Worm (Caenorhabditis elegans): ENCODE results near the gene btb-10.
"Not testable (repeated sequence)": the region's sequence is repeated elsewhere in the genome, so short reads cannot be mapped to it uniquely, and the experiment has no call there.

btb-10 gene

DNA sequence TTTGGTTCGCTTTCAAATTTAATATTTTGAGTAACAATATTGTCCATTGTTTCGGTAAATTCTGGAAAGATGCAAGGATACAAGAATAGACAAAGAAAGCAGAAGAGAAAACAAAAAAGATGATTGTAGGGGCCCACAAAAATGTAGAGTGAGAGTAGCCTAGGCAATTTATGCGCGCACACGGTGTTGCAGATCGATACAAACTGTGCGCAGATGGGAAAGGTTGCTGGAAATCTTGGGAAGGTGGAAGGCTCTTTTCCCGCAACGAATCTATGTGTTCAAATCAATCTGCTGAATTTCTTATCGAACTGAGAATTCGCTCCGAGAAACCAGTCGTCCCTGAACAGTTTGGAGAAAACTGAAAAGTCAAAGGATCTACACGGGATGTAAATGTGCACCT lies at the start of gene btb-10:
Gene btb-10 (minus strand): TSS at position 101 of the 400 bp plus-strand sequence.
- not testable (repeated sequence) for TF ChIP-seq sea-1 (GFP tag; conservative IDR thresholded peaks at IDR 0.05); tbx-37 (GFP tag; conservative IDR thresholded peaks at IDR 0.05); pes-1 (GFP tag; IDR thresholded peaks at IDR 0.05)

DNA sequence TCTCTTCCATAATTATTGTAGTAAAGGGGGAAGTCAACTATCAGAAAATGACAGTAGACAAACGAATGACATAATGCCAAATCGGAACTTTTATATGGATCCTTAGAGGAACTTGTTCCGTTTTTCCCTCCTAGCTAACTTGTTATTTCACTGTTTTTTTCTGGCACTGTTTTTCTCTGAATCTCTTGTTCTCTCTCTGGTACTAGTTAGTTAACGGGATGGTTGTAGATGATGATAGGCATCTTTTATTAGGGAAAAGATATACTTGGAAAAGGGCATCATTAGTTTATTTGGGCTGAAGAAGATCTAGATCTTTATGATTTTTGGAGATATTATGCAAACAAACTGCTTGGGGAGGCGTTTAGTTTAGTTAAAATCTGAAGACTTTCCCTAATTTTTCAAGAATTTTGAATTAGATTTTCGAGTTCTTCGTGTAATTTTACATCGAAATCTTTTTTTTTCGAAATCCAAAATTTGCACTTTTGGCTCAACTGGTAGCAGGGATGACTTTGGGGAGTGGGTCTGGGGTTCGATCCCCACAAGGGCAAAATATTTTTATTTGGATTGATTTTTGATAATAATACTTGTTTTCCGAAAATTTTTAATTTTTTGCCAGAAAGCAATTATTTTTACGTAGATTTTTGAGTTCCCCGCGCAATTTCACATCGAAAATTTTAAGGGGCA lies 46.5 kb upstream of the btb-10 start, which contains the start of gene col-40:
Gene col-40 (minus strand): TSS at position 51 of the 684 bp plus-strand sequence.
- TF ChIP-seq ama-1 (optimal IDR thresholded peaks at IDR 0.05) (no peak), hmg-4 (GFP tag; optimal IDR thresholded peaks at IDR 0.05) (no peak), sea-1 (GFP tag; conservative IDR thresholded peaks at IDR 0.05) (no peak), ceh-13 (GFP tag; optimal IDR thresholded peaks at IDR 0.05) (no peak), tra-4 (tag; optimal IDR thresholded peaks at IDR 0.05) (no peak), ceh-36 (tag; optimal IDR thresholded peaks at IDR 0.05) (no peak), scrt-1 (GFP tag; IDR thresholded peaks at IDR 0.05) (no peak)

DNA sequence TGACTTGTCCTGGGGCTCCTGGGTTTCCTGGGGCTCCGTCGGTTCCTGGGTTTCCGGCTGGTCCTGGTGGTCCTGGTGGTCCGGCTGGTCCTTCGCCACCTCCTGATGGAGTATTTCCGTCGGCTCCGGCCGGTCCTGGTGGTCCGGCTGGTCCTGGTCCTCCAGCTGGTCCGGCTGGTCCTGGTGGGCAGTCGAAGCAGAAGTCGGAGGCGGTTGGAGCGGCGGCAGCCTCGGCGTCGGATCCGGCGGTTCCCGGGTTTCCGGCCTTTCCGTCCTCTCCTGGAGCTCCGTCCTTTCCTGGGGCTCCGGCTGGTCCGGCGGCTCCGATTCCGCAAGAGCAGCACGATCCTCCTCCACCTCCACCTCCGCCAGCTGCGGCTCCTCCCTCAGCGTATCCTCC lies 44.7 kb upstream of the btb-10 start:
- TF ChIP-seq F13C5.2 (tag; optimal IDR thresholded peaks at IDR 0.05) (no peak), ceh-13 (GFP tag; optimal IDR thresholded peaks at IDR 0.05) (no peak), flt-1 (GFP tag; IDR thresholded peaks at IDR 0.05) (no peak), B0310.2 (tag; optimal IDR thresholded peaks at IDR 0.05) (no peak), scrt-1 (GFP tag; IDR thresholded peaks at IDR 0.05) (no peak), ama-1 (optimal IDR thresholded peaks at IDR 0.05) (no peak), tbx-11 (GFP tag; IDR thresholded peaks at IDR 0.05) (no peak), sea-1 (GFP tag; conservative IDR thresholded peaks at IDR 0.05) (no peak), tbx-37 (GFP tag; conservative IDR thresholded peaks at IDR 0.05) (no peak), hmbx-1 (tag; optimal IDR thresholded peaks at IDR 0.05) (no peak), ceh-36 (tag; optimal IDR thresholded peaks at IDR 0.05) (no peak), hnd-1 (tag; optimal IDR thresholded peaks at IDR 0.05) (no peak), aly-1 (tag; optimal IDR thresholded peaks at IDR 0.05) (no peak), ets-7 (tag; optimal IDR thresholded peaks at IDR 0.05) (no peak), pes-1 (GFP tag; IDR thresholded peaks at IDR 0.05) (no peak), hmg-4 (GFP tag; optimal IDR thresholded peaks at IDR 0.05) (no peak), tra-4 (tag; optimal IDR thresholded peaks at IDR 0.05) (no peak)

DNA sequence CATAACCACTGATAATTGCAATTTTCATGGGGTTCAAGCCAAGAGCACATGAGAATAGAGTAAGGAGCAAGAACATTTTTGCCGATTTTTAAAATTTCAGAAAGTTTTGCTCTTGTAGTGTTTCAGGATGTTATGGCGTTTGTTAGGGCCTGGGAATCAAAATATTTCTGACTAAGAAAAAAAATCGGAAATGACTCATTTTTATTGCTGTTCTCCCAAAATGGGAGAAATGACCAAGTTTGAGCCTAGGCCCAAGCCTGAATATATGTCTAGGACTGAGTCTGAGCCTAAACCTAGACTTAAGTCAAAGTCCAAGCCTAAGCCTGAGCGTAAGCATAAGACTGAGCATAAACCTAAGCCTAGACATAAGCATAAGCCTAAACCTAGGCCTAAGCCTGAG lies 43.8 kb upstream of the btb-10 start, which contains the start of gene T13B5.9:
Gene T13B5.9 (minus strand): TSS at position 101 of the 400 bp plus-strand sequence.
- TF ChIP-seq B0310.2 (tag; optimal IDR thresholded peaks at IDR 0.05) (no peak), F13C5.2 (tag; optimal IDR thresholded peaks at IDR 0.05) (no peak), ets-7 (tag; optimal IDR thresholded peaks at IDR 0.05) (no peak), hmbx-1 (tag; optimal IDR thresholded peaks at IDR 0.05) (no peak), tra-4 (tag; optimal IDR thresholded peaks at IDR 0.05) (no peak), scrt-1 (GFP tag; IDR thresholded peaks at IDR 0.05) (no peak), tbx-11 (GFP tag; IDR thresholded peaks at IDR 0.05) (no peak), tbx-37 (GFP tag; conservative IDR thresholded peaks at IDR 0.05) (no peak), ceh-36 (tag; optimal IDR thresholded peaks at IDR 0.05) (no peak), sea-1 (GFP tag; conservative IDR thresholded peaks at IDR 0.05) (no peak), ama-1 (optimal IDR thresholded peaks at IDR 0.05) (no peak), hmg-4 (GFP tag; optimal IDR thresholded peaks at IDR 0.05) (no peak), hnd-1 (tag; optimal IDR thresholded peaks at IDR 0.05) (no peak), ceh-13 (GFP tag; optimal IDR thresholded peaks at IDR 0.05) (no peak), aly-1 (tag; optimal IDR thresholded peaks at IDR 0.05) (no peak), flt-1 (GFP tag; IDR thresholded peaks at IDR 0.05) (no peak), pes-1 (GFP tag; IDR thresholded peaks at IDR 0.05) (no peak)

DNA sequence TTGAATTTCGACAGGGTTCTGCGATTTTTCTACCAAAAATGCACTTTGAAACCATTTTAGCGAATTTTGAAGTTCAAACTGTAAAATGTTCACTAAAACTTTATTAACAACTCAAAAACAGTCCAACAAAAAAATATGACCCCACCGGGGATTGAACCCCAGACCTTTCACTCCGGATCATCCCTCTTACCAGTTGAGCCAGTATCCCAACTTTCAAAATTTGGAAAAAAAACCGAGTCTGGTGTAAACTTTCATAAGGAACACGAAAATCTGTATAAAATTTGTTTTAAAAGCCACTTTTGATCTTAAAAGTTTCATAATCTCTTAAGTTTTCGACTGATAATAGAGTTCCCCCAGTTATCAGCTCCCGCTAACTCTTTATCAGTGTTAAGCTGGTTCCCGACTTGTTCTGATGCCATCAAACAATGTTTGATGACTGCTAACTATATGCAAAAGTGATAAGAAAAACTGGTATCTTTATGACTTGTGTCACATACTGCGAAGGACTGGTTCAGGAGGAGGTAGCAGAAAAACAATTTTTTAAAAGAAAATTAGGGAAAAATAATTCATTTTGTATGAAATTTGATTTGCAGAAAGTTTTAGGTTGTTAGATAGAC lies 43.0 kb upstream of the btb-10 start:
- no peak for TF ChIP-seq hnd-1 (tag; optimal IDR thresholded peaks at IDR 0.05)
- no peak for TF ChIP-seq hmbx-1 (tag; optimal IDR thresholded peaks at IDR 0.05)
- TF ChIP-seq scrt-1 (GFP tag; IDR thresholded peaks at IDR 0.05): no peak
- no peak for TF ChIP-seq B0310.2 (tag; optimal IDR thresholded peaks at IDR 0.05)
- no peak for TF ChIP-seq hmg-4 (GFP tag; optimal IDR thresholded peaks at IDR 0.05)
- no peak for TF ChIP-seq sea-1 (GFP tag; conservative IDR thresholded peaks at IDR 0.05)
- no peak for TF ChIP-seq aly-1 (tag; optimal IDR thresholded peaks at IDR 0.05)
- no peak for TF ChIP-seq pes-1 (GFP tag; IDR thresholded peaks at IDR 0.05)
- TF ChIP-seq ceh-36 (tag; optimal IDR thresholded peaks at IDR 0.05): no peak
- TF ChIP-seq tbx-11 (GFP tag; IDR thresholded peaks at IDR 0.05): no peak
- no peak for TF ChIP-seq F13C5.2 (tag; optimal IDR thresholded peaks at IDR 0.05)
- no peak for TF ChIP-seq ceh-13 (GFP tag; optimal IDR thresholded peaks at IDR 0.05)
- no peak for TF ChIP-seq ets-7 (tag; optimal IDR thresholded peaks at IDR 0.05)
- no peak for TF ChIP-seq tbx-37 (GFP tag; conservative IDR thresholded peaks at IDR 0.05)
- TF ChIP-seq tra-4 (tag; optimal IDR thresholded peaks at IDR 0.05): no peak

DNA sequence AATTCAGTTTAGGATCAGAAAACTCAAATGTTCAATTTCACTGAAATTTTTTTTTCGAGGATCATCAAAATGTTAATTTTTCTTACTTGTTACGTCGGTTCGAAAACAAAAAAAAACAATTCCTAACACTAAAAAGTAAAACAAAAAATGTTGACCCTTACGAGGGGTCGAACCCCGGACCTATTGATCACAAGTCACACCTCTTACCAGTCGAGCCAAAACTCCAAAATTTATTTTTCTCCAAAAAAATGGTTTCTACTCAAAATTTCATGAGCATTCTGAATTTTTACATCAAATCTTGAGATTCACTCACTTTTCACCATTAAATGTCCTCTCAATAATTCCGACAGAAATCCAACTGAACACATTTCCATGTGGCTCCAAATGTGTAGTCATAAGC lies 41.6 kb upstream of the btb-10 start:
- no peak for TF ChIP-seq tbx-11 (GFP tag; IDR thresholded peaks at IDR 0.05)
- no peak for TF ChIP-seq hmbx-1 (tag; optimal IDR thresholded peaks at IDR 0.05)
- no peak for TF ChIP-seq aly-1 (tag; optimal IDR thresholded peaks at IDR 0.05)
- no peak for TF ChIP-seq flt-1 (GFP tag; IDR thresholded peaks at IDR 0.05)
- no peak for TF ChIP-seq hmg-4 (GFP tag; optimal IDR thresholded peaks at IDR 0.05)
- no peak for TF ChIP-seq tbx-37 (GFP tag; conservative IDR thresholded peaks at IDR 0.05)
- TF ChIP-seq tra-4 (tag; optimal IDR thresholded peaks at IDR 0.05): no peak
- TF ChIP-seq ama-1 (optimal IDR thresholded peaks at IDR 0.05): no peak
- no peak for TF ChIP-seq ceh-36 (tag; optimal IDR thresholded peaks at IDR 0.05)
- TF ChIP-seq B0310.2 (tag; optimal IDR thresholded peaks at IDR 0.05): no peak
- no peak for TF ChIP-seq ceh-13 (GFP tag; optimal IDR thresholded peaks at IDR 0.05)
- no peak for TF ChIP-seq F13C5.2 (tag; optimal IDR thresholded peaks at IDR 0.05)
- no peak for TF ChIP-seq pes-1 (GFP tag; IDR thresholded peaks at IDR 0.05)
- TF ChIP-seq ets-7 (tag; optimal IDR thresholded peaks at IDR 0.05): no peak
- TF ChIP-seq sea-1 (GFP tag; conservative IDR thresholded peaks at IDR 0.05): no peak

DNA sequence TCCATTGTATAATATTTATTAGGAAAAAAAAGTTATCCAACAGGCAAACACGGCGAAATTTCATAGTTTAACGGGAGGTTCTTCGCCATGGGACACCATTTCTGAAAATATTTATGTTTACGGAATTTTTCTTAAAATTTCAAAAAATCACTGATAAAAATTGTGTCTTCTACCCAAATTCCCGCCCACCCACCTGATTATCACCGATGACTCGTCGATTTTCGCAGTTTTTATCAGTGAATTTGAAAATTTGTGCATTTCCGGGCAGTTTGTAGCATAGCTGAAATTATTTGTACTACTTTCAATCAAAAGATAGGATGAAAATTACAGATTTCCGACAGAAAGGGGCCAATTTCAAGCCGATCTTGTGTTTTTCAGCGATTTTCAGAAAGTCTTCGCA lies 40.8 kb upstream of the btb-10 start:
- no peak for TF ChIP-seq ceh-13 (GFP tag; optimal IDR thresholded peaks at IDR 0.05)
- no peak for TF ChIP-seq flt-1 (GFP tag; IDR thresholded peaks at IDR 0.05)
- TF ChIP-seq hnd-1 (tag; optimal IDR thresholded peaks at IDR 0.05): no peak
- TF ChIP-seq hmbx-1 (tag; optimal IDR thresholded peaks at IDR 0.05): no peak

Measured in whole organism, early embryonic.